Fruit fly (Drosophila melanogaster): ENCODE measurements around the gene gish.

The gish gene

DNA sequence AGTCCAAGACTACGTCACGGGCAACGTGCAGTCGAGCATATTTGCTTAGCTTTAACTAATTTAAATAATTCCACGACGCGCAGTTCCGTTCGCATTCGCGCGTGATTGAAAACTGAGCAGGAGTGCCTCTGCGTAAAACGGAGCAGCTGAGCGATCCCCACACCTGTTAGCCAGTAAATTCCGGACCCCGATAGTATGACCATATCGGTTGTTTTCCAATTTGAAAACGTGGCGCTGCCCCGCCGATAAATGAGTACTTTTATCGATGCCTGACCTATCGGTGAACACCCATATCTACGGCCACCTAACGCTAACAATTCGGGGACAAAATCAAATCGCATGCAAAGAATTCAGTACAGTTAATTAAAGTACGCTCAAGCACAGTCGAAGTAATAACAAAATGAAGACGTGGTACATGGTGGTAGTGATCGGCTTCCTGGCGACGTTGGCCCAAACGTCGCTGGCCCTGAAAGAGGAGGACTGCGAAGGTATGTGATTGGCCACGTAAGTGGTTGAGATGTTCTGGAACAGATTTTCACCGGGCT lies 76.9 kb downstream of the gish start, which contains the start of the genes CG14879 and Manf:
Gene CG14879 (minus strand): TSS at position 116 of the 545 bp plus-strand sequence.
Gene Manf (plus strand): TSS at position 294 of the 545 bp plus-strand sequence.
- no peak for TF ChIP-seq CG17801 (GFP tag; optimal IDR thresholded peaks at IDR 0.05; ENCODE audit: partially characterized antibody)

dm6 chr3R:16350400-16350799 lies 78.1 kb downstream of the gish start:
- no peak for TF ChIP-seq CG17801 (GFP tag; optimal IDR thresholded peaks at IDR 0.05; ENCODE audit: partially characterized antibody)

DNA sequence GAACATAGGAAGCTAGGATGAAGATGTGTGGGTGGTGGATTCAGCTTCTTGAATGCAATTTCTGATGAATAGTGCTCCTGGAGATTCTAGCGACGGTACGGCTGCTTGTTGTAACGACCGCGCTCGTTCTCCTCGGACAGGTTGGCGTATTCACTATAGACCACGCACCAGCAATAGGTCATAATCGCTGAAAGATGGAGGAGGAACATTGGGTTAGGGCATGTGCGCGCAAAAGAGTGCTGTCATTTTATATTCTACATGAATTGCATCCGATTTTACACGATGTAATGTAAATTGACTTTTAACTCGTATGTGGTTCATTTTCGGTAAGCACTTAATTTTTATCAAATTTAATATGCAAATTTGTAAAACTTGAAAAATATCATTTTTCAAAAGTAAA lies 78.8 kb downstream of the gish start:
- no peak for TF ChIP-seq CG17801 (GFP tag; optimal IDR thresholded peaks at IDR 0.05; ENCODE audit: partially characterized antibody)

dm6 chr3R:16352039-16352438 lies 79.8 kb downstream of the gish start:
- TF ChIP-seq CG17801 (GFP tag; optimal IDR thresholded peaks at IDR 0.05; ENCODE audit: partially characterized antibody): no peak

- no peak for TF ChIP-seq CG17801 (GFP tag; optimal IDR thresholded peaks at IDR 0.05; ENCODE audit: partially characterized antibody)
Measured at dm6 chr3R:16353195-16353594, 80.9 kb downstream of the gish start.

DNA sequence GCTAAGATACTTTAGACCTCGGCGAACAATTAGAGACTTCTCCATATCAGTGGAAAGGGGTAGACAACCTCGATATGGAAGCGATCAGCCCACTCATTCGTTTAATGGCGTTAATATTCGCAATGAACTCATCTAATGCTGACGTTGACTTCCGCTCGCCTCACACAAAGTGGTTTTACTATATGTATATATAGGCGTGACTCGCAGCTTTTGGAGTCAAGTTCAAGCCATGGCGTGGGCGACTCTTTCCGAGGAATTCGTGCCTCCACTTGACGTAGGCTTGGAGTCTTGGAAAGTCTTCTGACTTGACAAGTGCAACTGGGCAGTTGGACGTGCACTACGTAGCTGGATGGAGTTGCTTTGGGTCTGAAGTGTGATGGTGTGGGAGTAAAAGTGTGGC lies 81.4 kb downstream of the gish start:
- no peak for TF ChIP-seq CG17801 (GFP tag; optimal IDR thresholded peaks at IDR 0.05; ENCODE audit: partially characterized antibody)

Data from ovary, adult (tissue).